Worm (Caenorhabditis elegans) whole organism, L2 larva: ENCODE measurements around the gene F09C6.14.

Source experiments
- C34F6.9 ChIP-seq: fragments of 150-350 bp; optimal IDR thresholded peaks from 2 replicates; lab custom pipeline; 2014; ENCODE audit warnings: missing biosample characterization, missing genetic modification characterization
- F13H6.1 ChIP-seq: sonication (generic microtip); optimal IDR thresholded peaks from 2 replicates; lab custom pipeline; 2016; ENCODE audit warnings: missing genetic modification characterization, missing compliant biosample characterization
- R02D3.7 ChIP-seq: fragments of 150-350 bp; optimal IDR thresholded peaks from 2 replicates; lab custom pipeline; 2014; ENCODE audit warnings: missing biosample characterization, missing genetic modification characterization
- Y55F3AM.14 ChIP-seq: fragments of 200-800 bp; sonication (Bioruptor generic); optimal IDR thresholded peaks from 2 replicates; lab custom pipeline; 2018; ENCODE audit warnings: mild to moderate bottlenecking, missing genetic modification characterization, missing compliant biosample characterization
- ZK546.5 ChIP-seq: sonication (generic microtip); optimal IDR thresholded peaks from 2 replicates; lab custom pipeline; 2017; ENCODE audit warnings: missing biosample characterization, missing genetic modification characterization
- alr-1 ChIP-seq: fragments of 150-350 bp; optimal IDR thresholded peaks from 2 replicates; lab custom pipeline; 2014; ENCODE audit warnings: missing biosample characterization, missing genetic modification characterization
- aly-2 ChIP-seq: fragments of 150-350 bp; optimal IDR thresholded peaks from 2 replicates; lab custom pipeline; 2014; ENCODE audit warnings: missing biosample characterization, missing genetic modification characterization
- blmp-1 ChIP-seq: sonication (generic microtip); optimal IDR thresholded peaks from 2 replicates; lab custom pipeline; 2017; ENCODE audit warnings: missing genetic modification characterization, mild to moderate bottlenecking, missing compliant biosample characterization, antibody characterized with exemption, moderate library complexity; ENCODE audit not compliant: insufficient read depth
- ceh-16 ChIP-seq: fragments of 150-350 bp; optimal IDR thresholded peaks from 2 replicates; lab custom pipeline; 2014; ENCODE audit warnings: missing biosample characterization, missing genetic modification characterization
- ceh-82 ChIP-seq: fragments of 150-350 bp; optimal IDR thresholded peaks from 2 replicates; lab custom pipeline; 2014; ENCODE audit warnings: missing biosample characterization, missing genetic modification characterization
- dmd-4 ChIP-seq: sonication (generic microtip); optimal IDR thresholded peaks from 2 replicates; lab custom pipeline; 2017; ENCODE audit warnings: missing biosample characterization, missing genetic modification characterization
- elt-3 ChIP-seq: sonication (generic microtip); optimal IDR thresholded peaks from 2 replicates; lab custom pipeline; 2017; ENCODE audit warnings: missing biosample characterization, missing genetic modification characterization
- fos-1 ChIP-seq: fragments of 150-350 bp; optimal IDR thresholded peaks from 2 replicates; lab custom pipeline; 2014; ENCODE audit warnings: missing biosample characterization, missing genetic modification characterization
- gmeb-1 ChIP-seq: fragments of 150-350 bp; optimal IDR thresholded peaks from 2 replicates; lab custom pipeline; 2014; ENCODE audit warnings: missing biosample characterization, missing genetic modification characterization
- lin-11 ChIP-seq: fragments of 150-350 bp; sonication (generic microtip); optimal IDR thresholded peaks from 2 replicates; lab custom pipeline; 2014; ENCODE audit warnings: missing biosample characterization, missing genetic modification characterization, inconsistent platforms, mixed read lengths
- lin-13 ChIP-seq: fragments of 150-350 bp; optimal IDR thresholded peaks from 2 replicates; lab custom pipeline; 2014; ENCODE audit warnings: missing biosample characterization, missing genetic modification reagents, missing genetic modification characterization
- lin-39 ChIP-seq: fragments of 150-350 bp; optimal IDR thresholded peaks from 2 replicates; lab custom pipeline; 2014; ENCODE audit warnings: missing biosample characterization, missing genetic modification reagents, missing genetic modification characterization
- mab-5 ChIP-seq: fragments of 150-350 bp; optimal IDR thresholded peaks from 2 replicates; lab custom pipeline; 2014; ENCODE audit warnings: missing biosample characterization, missing genetic modification characterization
- mbf-1 ChIP-seq: sonication (generic microtip); optimal IDR thresholded peaks from 2 replicates; lab custom pipeline; 2017; ENCODE audit warnings: missing biosample characterization, missing genetic modification characterization
- mdl-1 ChIP-seq, 2 experiments: fragments of 150-350 bp in 1 of 2; sonication (generic microtip) in 1 of 2; optimal IDR thresholded peaks; 2 replicates each; lab custom pipeline; 2017; ENCODE audit warnings: missing biosample characterization in 2 of 2, missing genetic modification characterization in 2 of 2
- nhr-10 ChIP-seq: sonication (generic microtip); optimal IDR thresholded peaks from 2 replicates; lab custom pipeline; 2017; ENCODE audit warnings: missing biosample characterization, missing genetic modification characterization
- nhr-11 ChIP-seq: fragments of 150-350 bp; optimal IDR thresholded peaks from 2 replicates; lab custom pipeline; 2014; ENCODE audit warnings: missing biosample characterization, missing genetic modification characterization
- nhr-129 ChIP-seq: fragments of 150-350 bp; optimal IDR thresholded peaks from 2 replicates; lab custom pipeline; 2014; ENCODE audit warnings: missing biosample characterization, missing genetic modification characterization
- nhr-21 ChIP-seq: fragments of 150-350 bp; optimal IDR thresholded peaks from 2 replicates; lab custom pipeline; 2014; ENCODE audit warnings: missing biosample characterization, missing genetic modification characterization
- nhr-23 ChIP-seq: fragments of 150-350 bp; optimal IDR thresholded peaks from 2 replicates; lab custom pipeline; 2014; ENCODE audit warnings: missing biosample characterization, missing genetic modification reagents, missing genetic modification characterization
- nhr-237 ChIP-seq: fragments of 150-350 bp; optimal IDR thresholded peaks from 2 replicates; lab custom pipeline; 2014; ENCODE audit warnings: missing biosample characterization, missing genetic modification characterization
- nhr-25 ChIP-seq: fragments of 150-350 bp; sonication (generic microtip); optimal IDR thresholded peaks from 3 replicates; lab custom pipeline; 2014; ENCODE audit warnings: missing biosample characterization, missing genetic modification characterization
- nhr-6 ChIP-seq: fragments of 150-350 bp; optimal IDR thresholded peaks from 2 replicates; lab custom pipeline; 2014; ENCODE audit warnings: missing biosample characterization, missing genetic modification characterization
- peb-1 ChIP-seq: fragments of 150-350 bp; optimal IDR thresholded peaks from 2 replicates; lab custom pipeline; 2014; ENCODE audit warnings: missing biosample characterization, missing genetic modification characterization
- sem-4 ChIP-seq: fragments of 150-350 bp; optimal IDR thresholded peaks from 2 replicates; lab custom pipeline; 2014; ENCODE audit warnings: missing biosample characterization, missing genetic modification reagents, missing genetic modification characterization
- skn-1 ChIP-seq: sonication (generic microtip); optimal IDR thresholded peaks from 2 replicates; lab custom pipeline; 2017; ENCODE audit warnings: missing biosample characterization, missing genetic modification characterization
- sma-3 ChIP-seq: sonication (generic microtip); optimal IDR thresholded peaks from 2 replicates; lab custom pipeline; 2016; ENCODE audit warnings: missing genetic modification reagents, missing genetic modification characterization, missing compliant biosample characterization
- snpc-4 ChIP-seq: fragments of 150-350 bp; optimal IDR thresholded peaks from 2 replicates; lab custom pipeline; 2014; ENCODE audit warnings: missing biosample characterization, missing genetic modification characterization
- unc-39 ChIP-seq: fragments of 150-350 bp; optimal IDR thresholded peaks from 2 replicates; lab custom pipeline; 2014; ENCODE audit warnings: missing biosample characterization, missing genetic modification characterization
- unc-55 ChIP-seq: fragments of 150-350 bp; sonication (generic microtip); optimal IDR thresholded peaks from 3 replicates; lab custom pipeline; 2014; ENCODE audit warnings: missing biosample characterization, missing genetic modification reagents, missing genetic modification characterization
- unc-62 ChIP-seq: fragments of 150-350 bp; optimal IDR thresholded peaks from 2 replicates; lab custom pipeline; 2014; ENCODE audit warnings: missing biosample characterization, missing genetic modification reagents, missing genetic modification characterization
- ztf-1 ChIP-seq: fragments of 200-800 bp; sonication (Bioruptor generic); conservative IDR thresholded peaks from 2 replicates; pipeline ENCODE4 v1.3.6; 2022; ENCODE audit warnings: missing genetic modification characterization, missing compliant biosample characterization
- ztf-11 ChIP-seq: sonication (generic microtip); optimal IDR thresholded peaks from 2 replicates; lab custom pipeline; 2017; ENCODE audit warnings: missing biosample characterization, missing genetic modification characterization
- ztf-4 ChIP-seq: fragments of 150-350 bp; optimal IDR thresholded peaks from 2 replicates; lab custom pipeline; 2014; ENCODE audit warnings: missing biosample characterization, missing genetic modification characterization

F09C6.14 gene

ce11 chrV:16911294-16911693 lies 30.5 kb downstream of the F09C6.14 start:
- TF ChIP-seq ztf-11 = no peak
- TF ChIP-seq fos-1 = peak; percentile 44

ce11 chrV:16911934-16912333 lies 31.2 kb downstream of the F09C6.14 start, which contains the start of gene nhr-116:
nhr-116 (plus strand) TSS chrV:16912234.
- TF ChIP-seq nhr-237 (no peak), lin-13 (no peak), unc-62 (no peak), peb-1 (tag; lab: Kevin White, UChicago) (no peak), sem-4 (tag; lab: Kevin White, UChicago) (no peak), nhr-21 (tag; lab: Kevin White, UChicago) (no peak), R02D3.7 (tag; lab: Kevin White, UChicago) (no peak), ceh-16 (tag; lab: Kevin White, UChicago) (no peak), nhr-129 (tag; lab: Kevin White, UChicago) (no peak), ceh-82 (tag; lab: Kevin White, UChicago) (no peak), blmp-1 (tag; lab: Kevin White, UChicago) (no peak), nhr-23 (tag; lab: Kevin White, UChicago) (no peak), aly-2 (no peak), gmeb-1 (tag; lab: Kevin White, UChicago) (no peak), unc-55 (GFP tag; lab: Kevin White, UChicago) (no peak), nhr-10 (tag; lab: Kevin White, UChicago) (no peak), mab-5 (no peak), nhr-6 (no peak), dmd-4 (tag; lab: Kevin White, UChicago) (no peak), lin-39 (tag; lab: Kevin White, UChicago) (no peak)

- no peak for TF ChIP-seq mdl-1 (tag; optimal IDR thresholded peaks at IDR 0.05; lab: Kevin White, UChicago)
- TF ChIP-seq ceh-82 (tag; lab: Kevin White, UChicago) = no peak
- no peak for TF ChIP-seq mbf-1
- no peak for TF ChIP-seq fos-1
- TF ChIP-seq elt-3 (tag; lab: Kevin White, UChicago) = no peak
- no peak for TF ChIP-seq nhr-23 (tag; lab: Kevin White, UChicago)
- TF ChIP-seq unc-55 (GFP tag; lab: Kevin White, UChicago) = no peak
- TF ChIP-seq unc-62 = no peak
- no peak for TF ChIP-seq snpc-4
- no peak for TF ChIP-seq C34F6.9 (tag; lab: Kevin White, UChicago)
- TF ChIP-seq R02D3.7 (tag; lab: Kevin White, UChicago) = no peak
- TF ChIP-seq lin-13 = no peak
- no peak for TF ChIP-seq ZK546.5
- no peak for TF ChIP-seq aly-2
- TF ChIP-seq lin-11 (tag; lab: Kevin White, UChicago) = no peak
Observed at ce11 chrV:16916079-16916478, 35.3 kb downstream of the F09C6.14 start, which contains the start of gene F09C6.10. F09C6.10 (minus strand) TSS chrV:16916179.

- TF ChIP-seq nhr-129 (tag; lab: Kevin White, UChicago) (no peak), nhr-21 (tag; lab: Kevin White, UChicago) (no peak), sma-3 (GFP tag; lab: Kevin White, UChicago) (no peak), nhr-23 (tag; lab: Kevin White, UChicago) (no peak), mab-5 (no peak)
Observed at ce11 chrV:16918378-16918777, 37.6 kb downstream of the F09C6.14 start, which contains the start of the genes fbxa-206 and Y102A5C.2. fbxa-206 (minus strand) TSS chrV:16918478. Y102A5C.2 (plus strand) TSS chrV:16918731.

ce11 chrV:16919675-16920074 lies 38.9 kb downstream of the F09C6.14 start:
- TF ChIP-seq nhr-237 (no peak), ZK546.5 (no peak), lin-39 (tag; lab: Kevin White, UChicago) (no peak), blmp-1 (tag; lab: Kevin White, UChicago) (no peak), unc-39 (tag; lab: Kevin White, UChicago) (no peak), ztf-4 (tag; lab: Kevin White, UChicago) (no peak), F13H6.1 (tag; lab: Kevin White, UChicago) (no peak), nhr-25 (tag; lab: Kevin White, UChicago) (no peak), ceh-82 (tag; lab: Kevin White, UChicago) (no peak), nhr-10 (tag; lab: Kevin White, UChicago) (no peak), snpc-4 (no peak), Y55F3AM.14 (GFP tag; lab: Kevin White, UChicago) (no peak), lin-11 (tag; lab: Kevin White, UChicago) (no peak), ztf-1 (GFP tag; lab: Robert Waterston, UW) (no peak), alr-1 (no peak), nhr-11 (no peak), skn-1 (tag; lab: Kevin White, UChicago) (no peak)
